Fruit fly (Drosophila melanogaster): Measurements from ENCODE around the gene CG18249.

- TF ChIP-seq Sox15 (GFP tag; optimal IDR thresholded peaks at IDR 0.05) (no peak), Sox102F (GFP tag; optimal IDR thresholded peaks at IDR 0.05) (no peak)
Observed at dm6 chr3R:8233370-8233773, 13.4 kb downstream of the CG18249 start, which contains the start of gene PolI.

Data from whole organism, prepupa.